Worm (Caenorhabditis elegans): Measurements from ENCODE around the gene F21A3.4.

The F21A3.4 gene

ce11 chrV:15547727-15548126, 11.3 kb downstream of the F21A3.4 start (continued):
- TF ChIP-seq ceh-100 (GFP tag; IDR thresholded peaks at IDR 0.05) (0 out of 2 replicates have a peak, but pooled peaks have one; percentile 18), D2030.7 (GFP tag; IDR thresholded peaks at IDR 0.05) (peak; percentile 36; the same call in 1 of the 2 replicates), cebp-2 (GFP tag; IDR thresholded peaks at IDR 0.05) (0 out of 2 replicates have a peak, but pooled peaks have one; percentile 71), Y56A3A.18 (GFP tag; IDR thresholded peaks at IDR 0.05) (0 out of 2 replicates have a peak, but pooled peaks have one; percentile 59), snpc-1.3 (tag; optimal IDR thresholded peaks at IDR 0.05; ENCODE audit: insufficient read depth) (peak; percentile 16), F37B4.10 (GFP tag; IDR thresholded peaks at IDR 0.05) (0 out of 2 replicates have a peak, but pooled peaks have one; percentile 69), F49E8.2 (tag; optimal IDR thresholded peaks at IDR 0.05; ENCODE audit: insufficient read depth) (peak; percentile 62), somi-1 (GFP tag; optimal IDR thresholded peaks at IDR 0.05) (no peak), lin-54 (GFP tag; optimal IDR thresholded peaks at IDR 0.05) (peak; percentile 7), egl-44 (GFP tag; IDR thresholded peaks at IDR 0.05) (0 out of 2 replicates have a peak, but pooled peaks have one; percentile 40), atf-7 (tag; optimal IDR thresholded peaks at IDR 0.05) (peak; percentile 46), ztf-25 (GFP tag; IDR thresholded peaks at IDR 0.05) (0 out of 2 replicates have a peak, but pooled peaks have one; percentile 56), mes-4 (tag; optimal IDR thresholded peaks at IDR 0.05) (peak; percentile 7), ztf-18 (tag; optimal IDR thresholded peaks at IDR 0.05) (peak; percentile 61), Y95B8A.8 (GFP tag; IDR thresholded peaks at IDR 0.05) (0 out of 2 replicates have a peak, but pooled peaks have one; percentile 49), let-607 (tag; optimal IDR thresholded peaks at IDR 0.05) (peak in 1 of 2 experiments; percentile 20), nhr-90 (tag; optimal IDR thresholded peaks at IDR 0.05) (peak; percentile 68), efl-1 (GFP tag; optimal IDR thresholded peaks at IDR 0.05) (no peak), sdz-38 (tag; optimal IDR thresholded peaks at IDR 0.05) (no peak), hmg-1.2 (GFP tag; IDR thresholded peaks at IDR 0.05) (no peak; the same call in 1 of the 2 replicates), ztf-26 (tag; optimal IDR thresholded peaks at IDR 0.05) (peak; percentile 23), fkh-3 (tag; optimal IDR thresholded peaks at IDR 0.05) (peak; percentile 73), tlf-1 (GFP tag; optimal IDR thresholded peaks at IDR 0.05) (no peak), madf-3 (GFP tag; IDR thresholded peaks at IDR 0.05) (0 out of 2 replicates have a peak, but pooled peaks have one; percentile 54), ama-1 (optimal IDR thresholded peaks at IDR 0.05) (no peak), ama-1 (GFP tag; optimal IDR thresholded peaks at IDR 0.05) (peak in 1 of 2 experiments; percentile 43), him-1 (tag; optimal IDR thresholded peaks at IDR 0.05) (peak; percentile 70), nhr-120 (GFP tag; IDR thresholded peaks at IDR 0.05) (0 out of 2 replicates have a peak, but pooled peaks have one; percentile 67), madf-6 (GFP tag; IDR thresholded peaks at IDR 0.05) (peak; percentile 64), hsf-1 (GFP tag; IDR thresholded peaks at IDR 0.05) (peak; percentile 51; the same call in 1 of the 2 replicates), mxl-1 (tag; optimal IDR thresholded peaks at IDR 0.05) (peak; percentile 22), zim-3 (tag; optimal IDR thresholded peaks at IDR 0.05) (peak; percentile 13), lsl-1 (GFP tag; optimal IDR thresholded peaks at IDR 0.05) (peak; percentile 42), nhr-80 (tag; optimal IDR thresholded peaks at IDR 0.05) (peak; percentile 22), lin-40 (tag; optimal IDR thresholded peaks at IDR 0.05) (no peak), attf-5 (GFP tag; optimal IDR thresholded peaks at IDR 0.05) (peak; percentile 43), lin-26 (GFP tag; IDR thresholded peaks at IDR 0.05) (peak; percentile 93)

- peak; percentile 52 for TF ChIP-seq B0261.1 (tag; optimal IDR thresholded peaks at IDR 0.05)
- TF ChIP-seq tbp1 (GFP tag; optimal IDR thresholded peaks at IDR 0.05), result peak; percentile 73
- TF ChIP-seq rpc-1 (optimal IDR thresholded peaks at IDR 0.05), result peak; percentile 26
- peak; percentile 52 for TF ChIP-seq rpc-1 (tag; optimal IDR thresholded peaks at IDR 0.05)
- TF ChIP-seq madf-8 (GFP tag; conservative IDR thresholded peaks at IDR 0.05), result no peak
- no peak for TF ChIP-seq Y79H2A.3 (GFP tag; conservative IDR thresholded peaks at IDR 0.05)
These were observed 14.0 kb downstream of the F21A3.4 start for ce11 chrV:15550408-15550807.
